Fruit fly (Drosophila melanogaster): ENCODE measurements around the gene eff.

DNA sequence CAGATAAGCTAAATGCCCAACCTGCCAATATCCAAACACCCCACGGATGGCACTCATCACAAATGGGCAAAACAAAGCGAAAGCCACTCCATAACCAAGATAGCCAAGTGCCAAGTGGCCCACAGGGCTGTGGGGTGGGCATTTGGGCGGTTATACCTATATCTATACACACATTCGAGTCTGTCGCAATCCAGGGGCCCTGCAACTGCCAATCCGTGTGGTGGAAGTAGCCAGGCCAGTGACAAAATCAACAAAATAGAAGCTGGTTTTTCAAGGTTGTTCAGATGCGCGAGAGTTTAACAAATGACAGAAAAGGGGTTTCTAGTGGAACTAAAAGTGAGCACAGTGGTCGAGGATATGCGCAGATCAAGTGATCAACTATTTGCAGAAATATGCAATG is 46.1 kb downstream of the eff start:
- no peak for TF ChIP-seq CG8478 (optimal IDR thresholded peaks at IDR 0.05)
- no peak for TF ChIP-seq CTCF (optimal IDR thresholded peaks at IDR 0.05)
